Fruit fly (Drosophila melanogaster) whole organism, prepupa: ENCODE measurements around the gene CAH5.

Source experiments
- Blimp-1 ChIP-seq: fragments of 200-800 bp; sonication (Bioruptor generic); optimal IDR thresholded peaks from 3 replicates; lab custom pipeline; 2017; ENCODE audit warnings: missing biosample characterization, missing genetic modification characterization, mild to moderate bottlenecking, moderate library complexity, missing genetic modification reagents
- CG10631 ChIP-seq: fragments of 200-800 bp; sonication (Bioruptor generic); optimal IDR thresholded peaks from 2 replicates; lab custom pipeline; 2016; ENCODE audit warnings: missing biosample characterization, missing genetic modification characterization
- CG10669 ChIP-seq: fragments of 200-800 bp; sonication (Bioruptor generic); optimal IDR thresholded peaks from 3 replicates; lab custom pipeline; 2018; ENCODE audit warnings: missing biosample characterization, mild to moderate bottlenecking, missing genetic modification characterization, moderate library complexity
- CG11294 ChIP-seq: fragments of 200-800 bp; sonication (Bioruptor generic); IDR thresholded peaks from 2 replicates; pipeline ENCODE4 v1.3.6; 2022; ENCODE audit warnings: missing biosample characterization, missing genetic modification characterization
- CG11902 ChIP-seq: fragments of 200-800 bp; sonication (Bioruptor generic); optimal IDR thresholded peaks from 3 replicates; lab custom pipeline; 2016; ENCODE audit warnings: missing biosample characterization, missing genetic modification characterization
- CG15336 ChIP-seq: fragments of 200-800 bp; sonication (Bioruptor generic); IDR thresholded peaks from 2 replicates; pipeline ENCODE4 v1.3.6; 2022; ENCODE audit warnings: missing biosample characterization, missing genetic modification characterization
- CG1621 ChIP-seq: fragments of 200-800 bp; sonication (Bioruptor generic); optimal IDR thresholded peaks from 3 replicates; lab custom pipeline; 2018; ENCODE audit warnings: missing biosample characterization, mild to moderate bottlenecking, missing genetic modification characterization
- CG16779 ChIP-seq: fragments of 200-800 bp; sonication (Bioruptor generic); optimal IDR thresholded peaks from 3 replicates; lab custom pipeline; 2017; ENCODE audit warnings: missing biosample characterization, mild to moderate bottlenecking, missing genetic modification characterization
- CG3032 ChIP-seq: fragments of 200-800 bp; optimal IDR thresholded peaks from 2 replicates; lab custom pipeline; 2019; ENCODE audit warnings: missing biosample characterization, mild to moderate bottlenecking, missing genetic modification characterization, moderate library complexity
- CG31627 ChIP-seq: fragments of 200-800 bp; sonication (Bioruptor generic); optimal IDR thresholded peaks from 3 replicates; lab custom pipeline; 2016; ENCODE audit warnings: missing biosample characterization, missing genetic modification characterization
- CG34406 ChIP-seq: fragments of 200-800 bp; sonication (Bioruptor generic); optimal IDR thresholded peaks from 3 replicates; lab custom pipeline; 2016; ENCODE audit warnings: missing biosample characterization, missing genetic modification characterization
- CG3919 ChIP-seq: fragments of 200-800 bp; sonication (Bioruptor generic); optimal IDR thresholded peaks from 3 replicates; lab custom pipeline; 2016; ENCODE audit warnings: missing biosample characterization, missing genetic modification characterization
- CG4318 ChIP-seq: fragments of 200-800 bp; sonication (Bioruptor generic); optimal IDR thresholded peaks from 3 replicates; lab custom pipeline; 2017; ENCODE audit warnings: missing biosample characterization, mild to moderate bottlenecking, missing genetic modification characterization
- CG6163 ChIP-seq: fragments of 200-800 bp; sonication (Bioruptor generic); IDR thresholded peaks from 3 replicates; pipeline ENCODE4 v1.3.6; 2022; ENCODE audit warnings: missing biosample characterization, missing genetic modification characterization
- CG6808 ChIP-seq: fragments of 200-800 bp; sonication (Bioruptor generic); optimal IDR thresholded peaks from 3 replicates; lab custom pipeline; 2017; ENCODE audit warnings: missing biosample characterization, missing genetic modification characterization, mild to moderate bottlenecking, moderate library complexity, missing genetic modification reagents
- CG6854 ChIP-seq: fragments of 200-800 bp; sonication (Bioruptor generic); optimal IDR thresholded peaks from 2 replicates; lab custom pipeline; 2017; ENCODE audit warnings: missing biosample characterization, mild to moderate bottlenecking, missing genetic modification characterization
- CG8319 ChIP-seq: fragments of 200-800 bp; sonication (Bioruptor generic); optimal IDR thresholded peaks from 3 replicates; lab custom pipeline; 2016; ENCODE audit warnings: missing biosample characterization, missing genetic modification characterization
- Eip75B ChIP-seq: fragments of 200-800 bp; sonication (Bioruptor generic); optimal IDR thresholded peaks from 3 replicates; lab custom pipeline; 2016; ENCODE audit warnings: missing biosample characterization, missing genetic modification characterization
- Eip78C ChIP-seq: fragments of 200-800 bp; sonication (Bioruptor generic); peaks from one replicate; lab custom pipeline; 2016; ENCODE audit warnings: missing biosample characterization, missing genetic modification characterization
- Eip93F ChIP-seq: fragments of 200-800 bp; sonication (Bioruptor generic); optimal IDR thresholded peaks from 2 replicates; lab custom pipeline; 2016; ENCODE audit warnings: missing biosample characterization, mild to moderate bottlenecking, missing genetic modification characterization
- Ets21C ChIP-seq: fragments of 200-800 bp; sonication (Bioruptor generic); optimal IDR thresholded peaks from 3 replicates; lab custom pipeline; 2016; ENCODE audit warnings: missing biosample characterization, missing genetic modification characterization
- Ets96B ChIP-seq: fragments of 200-800 bp; optimal IDR thresholded peaks from 2 replicates; lab custom pipeline; 2019; ENCODE audit warnings: missing biosample characterization, mild to moderate bottlenecking, missing genetic modification characterization, moderate library complexity
- Gug ChIP-seq: fragments of 200-800 bp; sonication (Bioruptor generic); IDR thresholded peaks from 2 replicates; pipeline ENCODE4 v1.3.6; 2022; ENCODE audit warnings: missing biosample characterization, missing genetic modification characterization
- Hr39 ChIP-seq: fragments of 200-800 bp; sonication (Bioruptor generic); optimal IDR thresholded peaks from 2 replicates; lab custom pipeline; 2016; ENCODE audit warnings: missing biosample characterization, missing genetic modification characterization
- Hr4 ChIP-seq: fragments of 200-800 bp; sonication (Bioruptor generic); optimal IDR thresholded peaks from 3 replicates; lab custom pipeline; 2016; ENCODE audit warnings: missing biosample characterization, missing genetic modification characterization
- Smox ChIP-seq: fragments of 200-800 bp; sonication (Bioruptor generic); optimal IDR thresholded peaks from 3 replicates; lab custom pipeline; 2016; ENCODE audit warnings: missing biosample characterization, missing genetic modification characterization
- Sox15 ChIP-seq: fragments of 200-800 bp; sonication (Bioruptor generic); optimal IDR thresholded peaks from 3 replicates; lab custom pipeline; 2016; ENCODE audit warnings: missing biosample characterization, missing genetic modification characterization
- dsx ChIP-seq: fragments of 200-800 bp; optimal IDR thresholded peaks from 3 replicates; lab custom pipeline; 2019; ENCODE audit warnings: missing biosample characterization, mild to moderate bottlenecking, missing genetic modification characterization, moderate library complexity; ENCODE audit not compliant: poor library complexity, severe bottlenecking
- eg ChIP-seq: fragments of 200-800 bp; sonication (Bioruptor generic); IDR thresholded peaks from 3 replicates; pipeline ENCODE4 v1.3.6; 2022; ENCODE audit warnings: missing biosample characterization, missing genetic modification characterization
- fd59A ChIP-seq: fragments of 200-800 bp; sonication (Bioruptor generic); optimal IDR thresholded peaks from 2 replicates; lab custom pipeline; 2017; ENCODE audit warnings: missing biosample characterization, mild to moderate bottlenecking, missing genetic modification characterization, missing genetic modification reagents
- fd85E ChIP-seq: fragments of 200-800 bp; sonication (Bioruptor generic); optimal IDR thresholded peaks from 3 replicates; lab custom pipeline; 2016; ENCODE audit warnings: missing biosample characterization, missing genetic modification characterization
- pdm3 ChIP-seq: fragments of 200-800 bp; sonication (Bioruptor generic); optimal IDR thresholded peaks from 3 replicates; lab custom pipeline; 2016; ENCODE audit warnings: missing biosample characterization, missing genetic modification characterization
- svp ChIP-seq: fragments of 200-800 bp; sonication (Bioruptor generic); peaks from one replicate; lab custom pipeline; 2016; ENCODE audit warnings: missing biosample characterization, missing genetic modification characterization
- topi ChIP-seq: fragments of 200-800 bp; sonication (Bioruptor generic); optimal IDR thresholded peaks from 3 replicates; lab custom pipeline; 2016; ENCODE audit warnings: missing biosample characterization, missing genetic modification characterization
- vri ChIP-seq: fragments of 200-800 bp; sonication (Bioruptor generic); optimal IDR thresholded peaks from 3 replicates; lab custom pipeline; 2016; ENCODE audit warnings: missing biosample characterization, mild to moderate bottlenecking, missing genetic modification characterization

CAH5 gene

DNA sequence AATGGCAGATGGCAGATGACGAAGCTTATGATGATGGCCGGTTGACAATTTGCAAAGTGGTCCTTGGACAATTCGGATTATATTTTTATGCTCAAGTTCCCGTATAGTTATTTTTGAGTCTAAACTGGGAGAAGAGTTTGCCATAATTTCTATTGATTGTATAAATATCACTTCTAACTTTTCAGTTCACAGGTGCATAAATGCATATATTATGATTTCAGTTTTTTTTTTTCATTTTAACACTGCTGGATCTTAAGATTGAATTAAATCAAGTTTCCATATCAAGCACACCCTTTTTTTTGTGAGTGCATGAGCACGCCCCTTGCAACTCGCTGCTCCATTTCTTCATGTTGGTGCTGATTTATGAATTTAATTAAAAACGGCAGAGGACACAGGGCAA lies 34.6 kb downstream of the CAH5 start (continued):
- TF ChIP-seq CG6163, result 0 out of 3 replicates have a peak, but pooled peaks have one; percentile 12
- TF ChIP-seq CG3919 (GFP tag; lab: Kevin White, UChicago), result peak; percentile 14
- TF ChIP-seq CG11294 (GFP tag; lab: Robert Waterston, UW), result no peak
- TF ChIP-seq CG6808 (GFP tag; lab: Kevin White, UChicago), result no peak
- TF ChIP-seq fd85E (GFP tag; lab: Kevin White, UChicago), result no peak
- TF ChIP-seq svp, result peak; percentile 92
- no peak for TF ChIP-seq eg
- TF ChIP-seq CG15336 (GFP tag; lab: Robert Waterston, UW), result no peak
- peak; percentile 56 for TF ChIP-seq Smox (GFP tag; lab: Kevin White, UChicago)
- no peak for TF ChIP-seq Sox15 (GFP tag; lab: Kevin White, UChicago)
- TF ChIP-seq Hr39 (GFP tag; lab: Kevin White, UChicago), result peak; percentile 56
- TF ChIP-seq Eip93F (GFP tag; lab: Kevin White, UChicago), result no peak
- no peak for TF ChIP-seq CG1621 (tag; lab: Kevin White, UChicago)
- no peak for TF ChIP-seq CG8319 (GFP tag; lab: Kevin White, UChicago)
- TF ChIP-seq CG16779 (tag; lab: Kevin White, UChicago), result no peak
- peak; percentile 54 for TF ChIP-seq CG31627 (GFP tag; lab: Kevin White, UChicago)
- TF ChIP-seq CG4318 (GFP tag; lab: Kevin White, UChicago), result no peak
- TF ChIP-seq pdm3 (GFP tag; lab: Kevin White, UChicago), result peak; percentile 33

DNA sequence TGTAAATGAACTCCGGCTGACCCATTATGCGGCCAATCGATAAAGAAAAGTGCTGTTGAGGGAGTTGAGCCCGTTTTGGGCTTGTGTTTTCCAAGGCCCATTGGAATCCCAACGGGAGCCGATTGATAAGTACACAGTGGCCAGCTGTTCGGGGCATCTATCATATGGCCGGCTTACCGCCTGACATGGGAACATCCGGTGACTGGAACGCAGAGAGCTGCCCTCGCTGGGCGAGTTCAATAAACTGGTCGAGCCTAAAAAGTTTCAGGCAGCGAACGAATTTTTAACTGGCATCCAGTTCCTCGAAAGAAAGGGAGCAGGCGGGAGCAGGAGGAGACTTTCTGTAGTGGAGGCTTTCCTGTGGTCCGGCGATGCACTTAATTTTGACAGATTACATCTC lies 39.1 kb downstream of the CAH5 start:
- TF ChIP-seq Eip78C (GFP tag; lab: Kevin White, UChicago), result peak; percentile 48
- TF ChIP-seq Hr4 (GFP tag; lab: Kevin White, UChicago), result no peak
- TF ChIP-seq CG10631 (GFP tag; lab: Kevin White, UChicago), result no peak

DNA sequence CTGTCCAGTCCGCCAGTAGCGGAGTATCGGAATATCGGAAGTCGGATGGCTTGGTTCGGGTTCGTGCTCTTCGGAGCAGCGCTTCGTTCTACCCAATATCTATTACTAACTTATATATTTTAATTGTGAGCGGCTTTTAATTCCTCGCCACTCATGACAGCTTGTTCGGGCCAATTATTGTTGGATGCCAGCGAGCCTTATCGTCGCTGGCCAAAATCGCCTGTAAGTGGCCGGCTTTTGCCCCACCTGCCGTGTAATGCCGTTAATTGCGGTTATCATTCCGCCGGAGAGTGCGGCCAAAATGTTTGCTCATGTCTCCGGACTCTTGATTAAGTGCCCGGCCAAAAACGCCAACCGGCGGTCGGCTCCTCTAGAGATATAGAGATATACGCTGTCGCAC lies 42.9 kb downstream of the CAH5 start, which contains the start of gene pHCl-2:
Gene pHCl-2 (minus strand): TSS at position 101 of the 400 bp plus-strand sequence.
- no peak for TF ChIP-seq CG8319 (GFP tag; lab: Kevin White, UChicago)
- TF ChIP-seq CG11294 (GFP tag; lab: Robert Waterston, UW), result no peak
- TF ChIP-seq Eip78C (GFP tag; lab: Kevin White, UChicago), result no peak
- no peak for TF ChIP-seq Blimp-1 (GFP tag; lab: Kevin White, UChicago)
- no peak for TF ChIP-seq svp
- no peak for TF ChIP-seq fd59A (GFP tag; lab: Kevin White, UChicago)
- TF ChIP-seq topi (GFP tag; lab: Kevin White, UChicago), result no peak
- TF ChIP-seq vri, result no peak
- TF ChIP-seq fd85E (GFP tag; lab: Kevin White, UChicago), result no peak
- TF ChIP-seq CG10669 (GFP tag; lab: Kevin White, UChicago), result no peak
- TF ChIP-seq pdm3 (GFP tag; lab: Kevin White, UChicago), result no peak
- TF ChIP-seq Ets21C (GFP tag; lab: Kevin White, UChicago), result no peak
- no peak for TF ChIP-seq CG6854 (GFP tag; lab: Kevin White, UChicago)
- TF ChIP-seq Gug, result no peak
- TF ChIP-seq Ets96B (tag; lab: Kevin White, UChicago), result no peak
- TF ChIP-seq CG31627 (GFP tag; lab: Kevin White, UChicago), result no peak
- TF ChIP-seq Hr39 (GFP tag; lab: Kevin White, UChicago), result no peak
- TF ChIP-seq dsx (GFP tag; lab: Kevin White, UChicago), result no peak
- no peak for TF ChIP-seq CG34406 (GFP tag; lab: Kevin White, UChicago)
- TF ChIP-seq, all 60 proteins: peak for 0

DNA sequence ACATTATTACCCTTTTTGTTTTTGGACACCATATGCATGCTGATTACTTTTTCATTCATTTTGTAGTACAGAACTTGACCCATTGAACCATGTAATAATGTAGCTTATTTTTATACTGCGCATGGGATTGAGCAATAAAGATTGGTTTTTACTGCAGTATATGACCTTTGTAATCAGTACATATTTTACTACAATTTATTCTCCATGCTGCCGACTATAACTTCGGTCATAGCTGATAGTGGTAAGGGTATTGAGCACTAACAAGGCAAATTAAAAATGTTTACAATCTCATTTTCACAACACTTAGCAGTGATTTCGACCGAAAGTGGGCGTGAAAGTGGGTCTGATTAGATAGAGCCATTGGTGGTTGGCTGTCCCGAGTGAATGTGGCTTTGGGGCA lies 44.1 kb downstream of the CAH5 start:
- TF ChIP-seq Eip75B (GFP tag; lab: Kevin White, UChicago) (no peak), CG3032 (tag; lab: Kevin White, UChicago) (no peak), CG16779 (tag; lab: Kevin White, UChicago) (no peak), CG11902 (GFP tag; lab: Kevin White, UChicago) (no peak), Eip78C (GFP tag; lab: Kevin White, UChicago) (peak; percentile 55), CG6163 (no peak), fd59A (GFP tag; lab: Kevin White, UChicago) (no peak), Hr4 (GFP tag; lab: Kevin White, UChicago) (no peak)
